Fruit fly (Drosophila melanogaster): ENCODE results near the gene CG2202.

Gene CG2202

DNA sequence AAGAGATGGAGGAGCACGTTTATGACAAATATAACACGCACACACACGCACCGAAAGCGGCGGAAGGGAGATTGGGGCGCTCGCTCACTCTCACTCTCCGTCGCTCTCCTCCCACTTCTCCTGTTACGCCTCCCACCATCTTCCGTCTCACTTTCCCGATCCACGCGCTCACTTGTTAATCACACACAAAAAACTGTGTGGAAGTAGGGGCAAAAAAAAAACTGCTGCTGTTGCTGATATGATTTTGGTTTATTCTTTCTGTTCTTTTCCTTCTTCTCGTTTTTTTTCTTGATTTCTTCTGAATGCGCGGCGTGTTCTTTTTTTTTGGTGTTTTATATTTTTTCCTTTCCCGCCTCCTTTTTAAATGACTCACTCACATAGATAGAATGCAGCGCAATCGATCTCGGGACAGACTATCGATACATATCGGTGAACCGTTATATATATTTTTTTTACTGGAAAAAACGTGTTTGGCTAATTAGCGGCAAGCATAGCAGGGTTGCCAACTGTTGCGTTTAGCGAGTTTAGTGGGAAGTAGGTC is 42.8 kb upstream of the CG2202 start (continued):
- TF ChIP-seq BtbVII (GFP tag; optimal IDR thresholded peaks at IDR 0.05) (no peak), corto (GFP tag; optimal IDR thresholded peaks at IDR 0.05) (peak; percentile 0), so (GFP tag; IDR thresholded peaks at IDR 0.05) (no peak; the same call in 2 of the 3 replicates), jigr1 (GFP tag; IDR thresholded peaks at IDR 0.05) (no peak), lab (GFP tag; optimal IDR thresholded peaks at IDR 0.05) (peak; percentile 32), Dref (GFP tag; IDR thresholded peaks at IDR 0.05) (peak; percentile 55), Spps (tag; optimal IDR thresholded peaks at IDR 0.05) (no peak), Camta (GFP tag; optimal IDR thresholded peaks at IDR 0.05) (no peak), oc (tag; optimal IDR thresholded peaks at IDR 0.05) (no peak), Pdp1 (GFP tag; optimal IDR thresholded peaks at IDR 0.05) (peak in 1 of 2 experiments; percentile 63), CG2889 (GFP tag; IDR thresholded peaks at IDR 0.05) (no peak), CG10565 (GFP tag; optimal IDR thresholded peaks at IDR 0.05) (no peak), kay (GFP tag; optimal IDR thresholded peaks at IDR 0.05) (peak; percentile 45), CG30020 (tag; optimal IDR thresholded peaks at IDR 0.05) (no peak), dimm (GFP tag; IDR thresholded peaks at IDR 0.05) (no peak), CG6175 (GFP tag; IDR thresholded peaks at IDR 0.05) (no peak), CG14965 (GFP tag; optimal IDR thresholded peaks at IDR 0.05; ENCODE audit: borderline replicate concordance) (no peak), crol (GFP tag; IDR thresholded peaks at IDR 0.05) (peak; percentile 89), sug (tag; optimal IDR thresholded peaks at IDR 0.05) (no peak), CG4730 (GFP tag; IDR thresholded peaks at IDR 0.05) (no peak), pfk (GFP tag; optimal IDR thresholded peaks at IDR 0.05) (no peak), CHES-1-like (GFP tag; optimal IDR thresholded peaks at IDR 0.05) (no peak), CG7963 (GFP tag; IDR thresholded peaks at IDR 0.05; ENCODE audit: partially characterized antibody) (no peak), CG12391 (tag; optimal IDR thresholded peaks at IDR 0.05) (peak; percentile 15), CG1832 (GFP tag; optimal IDR thresholded peaks at IDR 0.05) (peak; percentile 77), Stat92E (GFP tag; optimal IDR thresholded peaks at IDR 0.05) (peak in 1 of 3 experiments; percentile 20), CG3163 (GFP tag; optimal IDR thresholded peaks at IDR 0.05) (no peak), CG4282 (GFP tag; optimal IDR thresholded peaks at IDR 0.05) (no peak), sd (tag; optimal IDR thresholded peaks at IDR 0.05) (peak; percentile 35), ci (GFP tag; IDR thresholded peaks at IDR 0.05) (0 out of 3 replicates have a peak, but pooled peaks have one; percentile 11), Sin3A (optimal IDR thresholded peaks at IDR 0.05) (no peak), ssp (GFP tag; IDR thresholded peaks at IDR 0.05) (no peak), cad (GFP tag; optimal IDR thresholded peaks at IDR 0.05) (no peak), esg (GFP tag; conservative IDR thresholded peaks at IDR 0.05) (no peak), HLHmδ (GFP tag; optimal IDR thresholded peaks at IDR 0.05) (peak; percentile 13), HmgZ (tag; optimal IDR thresholded peaks at IDR 0.05) (peak; percentile 18), CG2199 (GFP tag; IDR thresholded peaks at IDR 0.05) (no peak), D19B (GFP tag; optimal IDR thresholded peaks at IDR 0.05) (no peak), Nf-YB (GFP tag; optimal IDR thresholded peaks at IDR 0.05) (no peak), Drgx (GFP tag; IDR thresholded peaks at IDR 0.05) (peak; percentile 80), fru (optimal IDR thresholded peaks at IDR 0.05) (no peak), E2f1 (GFP tag; IDR thresholded peaks at IDR 0.05) (no peak), CG8388 (GFP tag; optimal IDR thresholded peaks at IDR 0.05) (no peak), mam (GFP tag; optimal IDR thresholded peaks at IDR 0.05) (no peak), CG6683 (GFP tag; optimal IDR thresholded peaks at IDR 0.05) (no peak), CG13296 (GFP tag; optimal IDR thresholded peaks at IDR 0.05) (no peak), rib (GFP tag; IDR thresholded peaks at IDR 0.05) (peak; percentile 54), lbe (GFP tag; optimal IDR thresholded peaks at IDR 0.05) (peak; percentile 14), CG34376 (GFP tag; optimal IDR thresholded peaks at IDR 0.05) (no peak), caup (GFP tag; optimal IDR thresholded peaks at IDR 0.05; ENCODE audit: severe bottlenecking) (peak; percentile 5), Oaz (GFP tag; IDR thresholded peaks at IDR 0.05) (no peak)
